Fruit fly (Drosophila melanogaster): ENCODE results near the gene CG14339.

DNA sequence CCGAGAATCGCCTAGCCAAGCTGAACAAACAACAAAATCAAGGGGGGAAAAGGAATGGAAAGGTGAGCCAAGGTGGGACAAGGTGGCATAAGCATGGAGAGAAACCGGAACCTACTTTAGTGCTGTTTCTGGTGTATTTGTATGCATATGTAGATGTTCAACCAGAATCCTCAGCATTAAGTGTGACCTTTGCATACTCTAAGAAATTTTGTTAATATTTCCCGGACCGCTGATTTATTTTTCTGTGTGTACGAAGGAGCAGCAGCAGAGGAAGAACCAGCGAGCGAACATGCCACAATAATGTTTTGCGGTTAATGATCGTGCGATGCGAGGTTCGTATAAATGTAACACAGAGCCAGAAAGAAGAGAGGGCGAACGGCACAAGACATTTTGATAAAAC lies 43.3 kb upstream of the CG14339 start:
- peak; percentile 86 for TF ChIP-seq CG6808 (GFP tag; optimal IDR thresholded peaks at IDR 0.05)
- TF ChIP-seq Lpt (GFP tag; optimal IDR thresholded peaks at IDR 0.05): peak; percentile 52
- peak; percentile 83 for TF ChIP-seq CG3032 (tag; optimal IDR thresholded peaks at IDR 0.05)
- TF ChIP-seq fd85E (GFP tag; optimal IDR thresholded peaks at IDR 0.05): no peak
- TF ChIP-seq Hr4 (GFP tag; optimal IDR thresholded peaks at IDR 0.05): peak; percentile 34
- peak; percentile 75 for TF ChIP-seq CG7368 (GFP tag; optimal IDR thresholded peaks at IDR 0.05)
- peak; percentile 54 to 70 for TF ChIP-seq salr (GFP tag; optimal IDR thresholded peaks at IDR 0.05)
- TF ChIP-seq CG11762 (GFP tag; optimal IDR thresholded peaks at IDR 0.05; ENCODE audit: insufficient read depth): peak; percentile 19
- peak; percentile 76 for TF ChIP-seq CG10669 (GFP tag; optimal IDR thresholded peaks at IDR 0.05)
- TF ChIP-seq CG6276 (GFP tag; optimal IDR thresholded peaks at IDR 0.05): no peak
- peak; percentile 89 for TF ChIP-seq CG6163 (GFP tag; IDR thresholded peaks at IDR 0.05)

All from whole organism, prepupa.